Worm (Caenorhabditis elegans): ENCODE results near the gene F13A2.4.
A peak's percentile ranks its signal among the peaks of the same experiment; 100 is the strongest.

- TF ChIP-seq isw-1 (GFP tag; IDR thresholded peaks at IDR 0.05) (peak; percentile 52), aly-2 (tag; optimal IDR thresholded peaks at IDR 0.05) (no peak), nhr-85 (tag) (peak; percentile 82), nhr-77 (tag; optimal IDR thresholded peaks at IDR 0.05) (no peak), sptf-1 (tag; optimal IDR thresholded peaks at IDR 0.05) (no peak), ztf-4 (tag; optimal IDR thresholded peaks at IDR 0.05) (no peak)
Measured at ce11 chrV:4371309-4371933, 28.6 kb downstream of the F13A2.4 start, which contains the start of the genes gmpr-1 and fipp-1.

Data from whole organism, L1 larva.